Worm (Caenorhabditis elegans) whole organism, L1 larva: ENCODE data around the gene C16C8.4.
"Not testable (repeated sequence)": the region's sequence is repeated elsewhere in the genome, so short reads cannot be mapped to it uniquely, and the experiment has no call there.

Experiments
- C04F5.9 ChIP-seq: sonication (generic microtip); optimal IDR thresholded peaks from 2 replicates; lab custom pipeline; 2016; ENCODE audit warnings: missing genetic modification characterization, missing compliant biosample characterization
- C16A3.4 ChIP-seq: fragments of 150-350 bp; optimal IDR thresholded peaks from 2 replicates; lab custom pipeline; 2014; ENCODE audit warnings: missing biosample characterization, missing genetic modification characterization
- F16B12.6 ChIP-seq: fragments of 150-350 bp; optimal IDR thresholded peaks from 2 replicates; lab custom pipeline; 2014; ENCODE audit warnings: missing biosample characterization, missing genetic modification characterization
- Y116A8C.19 ChIP-seq: sonication (generic microtip); optimal IDR thresholded peaks from 2 replicates; lab custom pipeline; 2016; ENCODE audit warnings: missing compliant biosample characterization, missing genetic modification characterization, borderline replicate concordance
- alr-1 ChIP-seq: fragments of 200-800 bp; sonication (Bioruptor generic); optimal IDR thresholded peaks from 2 replicates; lab custom pipeline; 2018; ENCODE audit warnings: borderline replicate concordance, mild to moderate bottlenecking, missing genetic modification characterization, missing compliant biosample characterization
- aly-2 ChIP-seq: fragments of 150-350 bp; optimal IDR thresholded peaks from 2 replicates; lab custom pipeline; 2014; ENCODE audit warnings: missing biosample characterization, missing genetic modification characterization
- ceh-63 ChIP-seq: fragments of 200-800 bp; sonication (Bioruptor generic); optimal IDR thresholded peaks from 2 replicates; lab custom pipeline; 2018; ENCODE audit warnings: mild to moderate bottlenecking, missing genetic modification characterization, missing compliant biosample characterization
- ceh-8 ChIP-seq: fragments of 200-800 bp; sonication (Bioruptor generic); optimal IDR thresholded peaks from 2 replicates; lab custom pipeline; 2018; ENCODE audit warnings: mild to moderate bottlenecking, missing genetic modification characterization, moderate library complexity, missing compliant biosample characterization
- ceh-82 ChIP-seq, 3 experiments: fragments of 150-350 bp in 1 of 3; sonication (generic microtip) in 2 of 3; optimal IDR thresholded peaks; 2 replicates each; lab custom pipeline; 2014 to 2017; ENCODE audit warnings: missing biosample characterization in 3 of 3, missing genetic modification characterization in 3 of 3
- ceh-88 ChIP-seq: fragments of 200-800 bp; sonication (Bioruptor generic); IDR thresholded peaks from 2 replicates; pipeline ENCODE4 v1.3.6; 2022; ENCODE audit warnings: missing genetic modification characterization, missing compliant biosample characterization
- ceh-90 ChIP-seq: sonication (generic microtip); optimal IDR thresholded peaks from 2 replicates; lab custom pipeline; 2016; ENCODE audit warnings: missing genetic modification characterization, missing compliant biosample characterization
- dpl-1 ChIP-seq, 3 experiments: fragments of 150-350 bp in 2 of 3; sonication (generic microtip) in 1 of 3; optimal IDR thresholded peaks; 2 replicates each; lab custom pipeline; 2014 to 2017; ENCODE audit warnings: missing biosample characterization in 3 of 3, missing genetic modification characterization in 3 of 3, missing genetic modification reagents in 3 of 3
- egl-27 ChIP-seq, 2 experiments: fragments of 150-350 bp in 1 of 2; sonication (generic microtip); optimal IDR thresholded peaks; 3 replicates each; lab custom pipeline; 2017 to 2018; ENCODE audit warnings: missing biosample characterization in 2 of 2, missing genetic modification characterization in 2 of 2, missing genetic modification reagents in 2 of 2
- elt-3 ChIP-seq, 6 experiments: fragments of 150-350 bp in 1 of 6; sonication (generic microtip); optimal IDR thresholded peaks; 2 replicates each; lab custom pipeline; 2017 to 2018; ENCODE audit warnings: missing biosample characterization in 6 of 6, missing genetic modification characterization in 6 of 6, inconsistent platforms in 1 of 6
- fkh-10 ChIP-seq: sonication (generic microtip); optimal IDR thresholded peaks from 2 replicates; lab custom pipeline; 2017; ENCODE audit warnings: missing biosample characterization, missing genetic modification reagents, missing genetic modification characterization
- fos-1 ChIP-seq: fragments of 150-350 bp; optimal IDR thresholded peaks from 2 replicates; lab custom pipeline; 2014; ENCODE audit warnings: missing biosample characterization, missing genetic modification characterization
- grh-1 ChIP-seq: fragments of 200-800 bp; sonication (Bioruptor generic); IDR thresholded peaks from 2 replicates; pipeline ENCODE4 v1.3.6; 2022; ENCODE audit warnings: missing genetic modification reagents, missing genetic modification characterization, missing compliant biosample characterization
- hlh-17 ChIP-seq: fragments of 200-800 bp; sonication (Bioruptor generic); optimal IDR thresholded peaks from 2 replicates; lab custom pipeline; 2018; ENCODE audit warnings: missing genetic modification characterization, mild to moderate bottlenecking, missing compliant biosample characterization, moderate library complexity, borderline replicate concordance
- hpl-2 ChIP-seq: fragments of 150-350 bp; optimal IDR thresholded peaks from 2 replicates; lab custom pipeline; 2014; ENCODE audit warnings: missing biosample characterization, missing genetic modification reagents, missing genetic modification characterization
- irx-1 ChIP-seq: sonication (generic microtip); optimal IDR thresholded peaks from 2 replicates; lab custom pipeline; 2016; ENCODE audit warnings: missing genetic modification characterization, missing compliant biosample characterization
- jun-1 ChIP-seq: fragments of 150-350 bp; optimal IDR thresholded peaks from 2 replicates; lab custom pipeline; 2014; ENCODE audit warnings: missing biosample characterization, missing genetic modification reagents, missing genetic modification characterization
- lin-13 ChIP-seq: fragments of 150-350 bp; optimal IDR thresholded peaks from 2 replicates; lab custom pipeline; 2014; ENCODE audit warnings: missing biosample characterization, missing genetic modification reagents, missing genetic modification characterization
- lin-15B ChIP-seq: fragments of 150-350 bp; sonication (generic microtip); optimal IDR thresholded peaks from 3 replicates; lab custom pipeline; 2014; ENCODE audit warnings: missing biosample characterization, missing genetic modification characterization
- lin-35 ChIP-seq, 2 experiments: fragments of 150-350 bp; optimal IDR thresholded peaks; 2 replicates each; lab custom pipeline; 2014; ENCODE audit warnings: missing biosample characterization in 2 of 2, missing genetic modification characterization in 2 of 2, missing genetic modification reagents in 2 of 2
- lsy-2 ChIP-seq, 2 experiments: fragments of 150-350 bp; optimal IDR thresholded peaks; 2 replicates each; lab custom pipeline; 2014; ENCODE audit warnings: missing biosample characterization in 2 of 2, missing genetic modification characterization in 2 of 2
- mef-2 ChIP-seq: fragments of 150-350 bp; optimal IDR thresholded peaks from 2 replicates; lab custom pipeline; 2014; ENCODE audit warnings: missing biosample characterization, missing genetic modification characterization
- mep-1 ChIP-seq: fragments of 150-350 bp; optimal IDR thresholded peaks from 2 replicates; lab custom pipeline; 2014; ENCODE audit warnings: missing biosample characterization, missing genetic modification characterization
- nhr-11 ChIP-seq: fragments of 150-350 bp; optimal IDR thresholded peaks from 2 replicates; lab custom pipeline; 2014; ENCODE audit warnings: missing biosample characterization, missing genetic modification characterization
- nhr-19 ChIP-seq: fragments of 200-800 bp; sonication (Bioruptor generic); conservative IDR thresholded peaks from 2 replicates; pipeline ENCODE4 v1.3.6; 2022; ENCODE audit warnings: missing genetic modification characterization, missing compliant biosample characterization
- nhr-237 ChIP-seq: fragments of 150-350 bp; optimal IDR thresholded peaks from 2 replicates; lab custom pipeline; 2014; ENCODE audit warnings: missing biosample characterization, missing genetic modification characterization
- nhr-47 ChIP-seq: sonication (generic microtip); optimal IDR thresholded peaks from 2 replicates; lab custom pipeline; 2016; ENCODE audit warnings: mild to moderate bottlenecking, missing genetic modification characterization, moderate library complexity, missing compliant biosample characterization
- nhr-71 ChIP-seq: sonication (generic microtip); optimal IDR thresholded peaks from 2 replicates; lab custom pipeline; 2016; ENCODE audit warnings: mild to moderate bottlenecking, missing genetic modification characterization, moderate library complexity, missing compliant biosample characterization
- nhr-76 ChIP-seq: sonication (generic microtip); optimal IDR thresholded peaks from 2 replicates; lab custom pipeline; 2017; ENCODE audit warnings: missing biosample characterization, missing genetic modification characterization
- nhr-77 ChIP-seq: fragments of 150-350 bp; optimal IDR thresholded peaks from 2 replicates; lab custom pipeline; 2014; ENCODE audit warnings: missing biosample characterization, missing genetic modification characterization
- nhr-84 ChIP-seq: sonication (generic microtip); optimal IDR thresholded peaks from 2 replicates; lab custom pipeline; 2017; ENCODE audit warnings: missing biosample characterization, missing genetic modification characterization
- nhr-90 ChIP-seq: sonication (generic microtip); optimal IDR thresholded peaks from 2 replicates; lab custom pipeline; 2016; ENCODE audit warnings: mild to moderate bottlenecking, missing genetic modification characterization, missing compliant biosample characterization; ENCODE audit not compliant: poor library complexity
- pqm-1 ChIP-seq: sonication (generic microtip); optimal IDR thresholded peaks from 3 replicates; lab custom pipeline; 2017; ENCODE audit warnings: missing biosample characterization, missing genetic modification characterization
- rnt-1 ChIP-seq: sonication (generic microtip); optimal IDR thresholded peaks from 2 replicates; lab custom pipeline; 2016; ENCODE audit warnings: mild to moderate bottlenecking, missing genetic modification characterization, moderate library complexity, missing compliant biosample characterization
- snpc-4 ChIP-seq: fragments of 150-350 bp; optimal IDR thresholded peaks from 2 replicates; lab custom pipeline; 2014; ENCODE audit warnings: missing biosample characterization, missing genetic modification characterization
- snu-23 ChIP-seq: sonication (generic microtip); optimal IDR thresholded peaks from 2 replicates; lab custom pipeline; 2016; ENCODE audit warnings: missing genetic modification characterization, missing compliant biosample characterization
- sox-4 ChIP-seq: sonication (generic microtip); optimal IDR thresholded peaks from 2 replicates; lab custom pipeline; 2016; ENCODE audit warnings: missing genetic modification characterization, missing compliant biosample characterization
- sptf-1 ChIP-seq: fragments of 150-350 bp; optimal IDR thresholded peaks from 2 replicates; lab custom pipeline; 2014; ENCODE audit warnings: missing biosample characterization, missing genetic modification characterization
- unc-130 ChIP-seq: fragments of 150-350 bp; optimal IDR thresholded peaks from 2 replicates; lab custom pipeline; 2017; ENCODE audit warnings: missing biosample characterization, missing genetic modification characterization, inconsistent platforms
- unc-30 ChIP-seq: sonication (generic microtip); optimal IDR thresholded peaks from 2 replicates; lab custom pipeline; 2017; ENCODE audit warnings: missing biosample characterization, missing genetic modification characterization
- unc-62 ChIP-seq: fragments of 150-350 bp; optimal IDR thresholded peaks from 2 replicates; lab custom pipeline; 2014; ENCODE audit warnings: missing biosample characterization, missing genetic modification reagents, missing genetic modification characterization
- unc-98 ChIP-seq: fragments of 200-800 bp; sonication (Bioruptor generic); IDR thresholded peaks from 2 replicates; pipeline ENCODE4 v1.3.6; 2022; ENCODE audit warnings: missing genetic modification characterization, missing compliant biosample characterization
- zip-4 ChIP-seq: fragments of 200-800 bp; sonication (Bioruptor generic); optimal IDR thresholded peaks from 2 replicates; lab custom pipeline; 2018; ENCODE audit warnings: mild to moderate bottlenecking, missing genetic modification characterization, moderate library complexity, missing compliant biosample characterization
- ztf-11 ChIP-seq, 2 experiments: sonication (generic microtip); optimal IDR thresholded peaks; 2 replicates each; lab custom pipeline; 2016 to 2017; ENCODE audit warnings: missing genetic modification characterization in 2 of 2, missing biosample characterization in 1 of 2, missing compliant biosample characterization in 1 of 2

C16C8.4 gene

DNA sequence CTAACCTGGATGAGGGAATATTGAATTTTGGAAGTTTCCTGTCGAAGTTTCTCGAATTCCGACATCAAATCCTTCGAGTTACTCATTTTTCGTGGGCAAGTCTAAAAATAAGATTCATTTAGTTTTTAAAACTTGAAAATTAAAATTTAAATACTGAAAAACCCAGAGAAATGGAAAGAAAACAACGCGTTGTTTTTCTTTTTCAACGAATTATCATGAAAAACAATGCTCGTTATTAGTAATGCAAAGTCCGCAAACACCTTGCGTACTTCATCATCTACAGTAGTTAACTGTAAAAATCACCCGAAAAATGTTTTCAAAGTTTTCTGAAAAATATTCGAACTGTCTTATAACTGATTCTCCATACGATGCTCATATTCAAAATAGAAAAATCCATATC is at the start of gene C16C8.4:
C16C8.4 (minus strand) TSS at position 101 of the 400 bp plus-strand sequence.
- TF ChIP-seq elt-3 (tag; optimal IDR thresholded peaks at IDR 0.05; lab: Kevin White, UChicago) (no peak), nhr-47 (tag; lab: Kevin White, UChicago) (no peak), nhr-84 (tag; lab: Kevin White, UChicago) (no peak), jun-1 (tag; lab: Kevin White, UChicago) (no peak), nhr-90 (no peak), alr-1 (no peak), lin-15B (tag; lab: Kevin White, UChicago) (no peak), nhr-237 (tag; lab: Kevin White, UChicago) (no peak), ceh-90 (tag; lab: Kevin White, UChicago) (no peak), nhr-19 (no peak), ztf-11 (tag; optimal IDR thresholded peaks at IDR 0.05; lab: Kevin White, UChicago) (no peak), unc-62 (GFP tag; lab: Kevin White, UChicago) (no peak), ceh-88 (no peak), snu-23 (no peak)

DNA sequence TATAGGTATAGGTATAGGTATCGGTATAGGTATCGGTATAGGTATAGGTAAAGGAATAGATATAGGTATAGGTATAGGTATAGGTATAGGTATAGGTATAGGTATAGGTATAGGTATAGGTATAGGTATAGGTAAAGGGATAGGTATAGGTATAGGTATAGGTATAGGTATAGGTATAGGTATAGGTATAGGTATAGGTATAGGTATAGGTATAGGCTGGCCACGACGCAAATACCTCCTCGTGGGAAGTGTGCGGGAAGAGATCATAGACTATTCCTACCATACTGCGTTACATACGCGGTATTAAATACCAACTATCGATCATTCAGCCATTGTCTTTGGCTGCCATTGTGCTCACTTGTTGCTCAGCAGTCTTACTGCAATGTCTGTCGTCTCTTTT is 46.6 kb upstream of the C16C8.4 start, which contains the start of gene fbxb-112:
fbxb-112 (plus strand) TSS at position 301 of the 400 bp plus-strand sequence.
- not testable (repeated sequence) for TF ChIP-seq lin-13 (GFP tag; lab: Kevin White, UChicago); grh-1 (GFP tag; lab: Robert Waterston, UW); jun-1 (tag; lab: Kevin White, UChicago)
- TF ChIP-seq, all 84 proteins: peak for 0; not testable (repeated sequence) for 84

DNA sequence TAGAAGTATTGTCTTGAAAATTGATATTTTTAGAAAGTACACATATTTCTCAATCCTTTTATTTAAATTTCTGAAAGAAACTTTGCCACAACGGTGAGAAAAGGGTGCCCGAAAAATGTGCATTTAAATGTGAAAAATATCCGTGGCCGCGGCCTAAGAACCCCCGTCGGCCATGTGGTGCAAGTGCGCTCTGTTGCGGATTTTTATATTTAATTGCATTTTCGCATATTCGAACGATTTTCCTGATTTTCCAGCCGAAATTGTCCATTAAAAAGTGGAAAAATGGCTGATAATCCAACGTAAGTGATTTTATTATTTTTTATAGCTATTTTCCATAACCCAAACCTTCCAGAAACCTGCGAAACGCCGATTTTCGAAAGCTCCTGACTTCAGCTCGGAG is 38.1 kb upstream of the C16C8.4 start, which contains the start of gene smu-2:
smu-2 (plus strand) TSS at position 178 of the 400 bp plus-strand sequence.
- no peak for TF ChIP-seq unc-130
- TF ChIP-seq ceh-82 (tag; optimal IDR thresholded peaks at IDR 0.05; lab: Kevin White, UChicago): peak; percentile 24 to 81 (median 55)
- no peak for TF ChIP-seq alr-1
- no peak for TF ChIP-seq hlh-17 (GFP tag; lab: Kevin White, UChicago)
- TF ChIP-seq ceh-63: no peak
- peak; percentile 68 for TF ChIP-seq unc-98 (GFP tag; lab: Robert Waterston, UW)
- TF ChIP-seq nhr-84 (tag; lab: Kevin White, UChicago): no peak
- peak; percentile 57 for TF ChIP-seq nhr-19
- TF ChIP-seq rnt-1 (tag; lab: Kevin White, UChicago): peak; percentile 97
- no peak for TF ChIP-seq zip-4 (GFP tag; lab: Kevin White, UChicago)
- TF ChIP-seq C16A3.4 (tag; lab: Kevin White, UChicago): peak; percentile 56
- no peak for TF ChIP-seq mef-2 (tag; lab: Kevin White, UChicago)
- TF ChIP-seq fos-1: no peak
- TF ChIP-seq hpl-2 (GFP tag; lab: Kevin White, UChicago): no peak
- TF ChIP-seq elt-3 (tag; optimal IDR thresholded peaks at IDR 0.05; lab: Kevin White, UChicago): no peak
- TF ChIP-seq snpc-4 (tag; lab: Kevin White, UChicago): peak; percentile 41
- peak; percentile 69 to 75 for TF ChIP-seq lsy-2 (tag; optimal IDR thresholded peaks at IDR 0.05; lab: Kevin White, UChicago)
- TF ChIP-seq egl-27 (tag; optimal IDR thresholded peaks at IDR 0.05; lab: Kevin White, UChicago): no peak
- TF ChIP-seq nhr-90: peak; percentile 68
- no peak for TF ChIP-seq unc-30 (tag; lab: Kevin White, UChicago)
- TF ChIP-seq nhr-76 (tag; lab: Kevin White, UChicago): no peak
- TF ChIP-seq irx-1 (tag; lab: Kevin White, UChicago): peak; percentile 82
- TF ChIP-seq ceh-8: no peak
- no peak for TF ChIP-seq nhr-11 (tag; lab: Kevin White, UChicago)
- TF ChIP-seq aly-2 (tag; lab: Kevin White, UChicago): no peak
- no peak for TF ChIP-seq nhr-77 (tag; lab: Kevin White, UChicago)
- TF ChIP-seq dpl-1 (GFP tag; optimal IDR thresholded peaks at IDR 0.05; lab: Kevin White, UChicago): peak; percentile 50 to 73 (median 64)
- TF ChIP-seq ceh-90 (tag; lab: Kevin White, UChicago): peak; percentile 84
- TF ChIP-seq pqm-1 (tag; lab: Kevin White, UChicago): no peak
- TF ChIP-seq sptf-1: no peak
- TF ChIP-seq C04F5.9 (tag; lab: Kevin White, UChicago): peak; percentile 67
- peak; percentile 53 for TF ChIP-seq F16B12.6 (tag; lab: Kevin White, UChicago)
- no peak for TF ChIP-seq jun-1 (tag; lab: Kevin White, UChicago)
- peak; percentile 51 to 70 for TF ChIP-seq lin-35 (GFP tag; optimal IDR thresholded peaks at IDR 0.05; lab: Kevin White, UChicago)
- no peak for TF ChIP-seq Y116A8C.19
- peak; percentile 68 for TF ChIP-seq mep-1 (tag; lab: Kevin White, UChicago)
- TF ChIP-seq sox-4 (tag; lab: Kevin White, UChicago): peak; percentile 66
- no peak for TF ChIP-seq nhr-71
- TF ChIP-seq unc-62 (GFP tag; lab: Kevin White, UChicago): no peak
- TF ChIP-seq fkh-10 (GFP tag; lab: Kevin White, UChicago): peak; percentile 44
